Worm (Caenorhabditis elegans): ENCODE results near the gene srsx-35.

The srsx-35 gene

DNA sequence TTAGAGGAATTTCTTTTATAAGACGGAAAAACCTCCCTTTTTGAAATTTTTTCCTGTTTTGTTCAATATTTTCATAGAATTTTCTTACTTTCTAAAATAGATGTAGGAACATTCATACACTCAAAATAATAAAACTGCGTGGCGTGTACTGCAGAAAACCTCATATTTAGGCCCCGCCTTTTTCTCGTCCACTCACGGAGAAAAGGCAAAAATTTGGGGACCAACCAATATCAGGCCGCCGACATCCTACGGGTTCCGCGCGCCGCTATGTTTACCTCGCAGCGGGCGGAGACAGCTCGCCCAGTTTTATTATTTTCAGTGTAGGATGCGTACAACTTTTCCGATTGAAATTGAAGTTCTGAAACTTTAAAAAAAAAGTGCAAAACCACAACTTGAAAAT is 17.6 kb downstream of the srsx-35 start:
- 0 out of 2 replicates have a peak, but pooled peaks have one; percentile 10 for TF ChIP-seq ekl-4 (GFP tag; IDR thresholded peaks at IDR 0.05)
- TF ChIP-seq attf-6 (GFP tag; IDR thresholded peaks at IDR 0.05): 0 out of 2 replicates have a peak, but pooled peaks have one; percentile 38
- peak; percentile 68 for TF ChIP-seq him-1 (tag; optimal IDR thresholded peaks at IDR 0.05)
- TF ChIP-seq snpc-1.1 (tag; optimal IDR thresholded peaks at IDR 0.05; ENCODE audit: insufficient read depth): peak; percentile 91
- TF ChIP-seq pbrm-1 (GFP tag; IDR thresholded peaks at IDR 0.05): peak; percentile 41
- TF ChIP-seq lsl-1 (GFP tag; optimal IDR thresholded peaks at IDR 0.05): peak; percentile 27
- TF ChIP-seq tbp1 (GFP tag; optimal IDR thresholded peaks at IDR 0.05): peak; percentile 55
- TF ChIP-seq hmg-1.2 (GFP tag; IDR thresholded peaks at IDR 0.05): peak; percentile 86
- peak; percentile 24 for TF ChIP-seq snpc-1.3 (tag; optimal IDR thresholded peaks at IDR 0.05; ENCODE audit: insufficient read depth)
- peak; percentile 64 for TF ChIP-seq snpc-3.4 (tag; optimal IDR thresholded peaks at IDR 0.05)
- peak; percentile 91 for TF ChIP-seq snpc-4 (GFP tag; optimal IDR thresholded peaks at IDR 0.05)
- peak; percentile 63 to 96 (median 92) for TF ChIP-seq snpc-4 (tag; optimal IDR thresholded peaks at IDR 0.05)
- peak; percentile 71 for TF ChIP-seq D2030.7 (GFP tag; IDR thresholded peaks at IDR 0.05)

DNA sequence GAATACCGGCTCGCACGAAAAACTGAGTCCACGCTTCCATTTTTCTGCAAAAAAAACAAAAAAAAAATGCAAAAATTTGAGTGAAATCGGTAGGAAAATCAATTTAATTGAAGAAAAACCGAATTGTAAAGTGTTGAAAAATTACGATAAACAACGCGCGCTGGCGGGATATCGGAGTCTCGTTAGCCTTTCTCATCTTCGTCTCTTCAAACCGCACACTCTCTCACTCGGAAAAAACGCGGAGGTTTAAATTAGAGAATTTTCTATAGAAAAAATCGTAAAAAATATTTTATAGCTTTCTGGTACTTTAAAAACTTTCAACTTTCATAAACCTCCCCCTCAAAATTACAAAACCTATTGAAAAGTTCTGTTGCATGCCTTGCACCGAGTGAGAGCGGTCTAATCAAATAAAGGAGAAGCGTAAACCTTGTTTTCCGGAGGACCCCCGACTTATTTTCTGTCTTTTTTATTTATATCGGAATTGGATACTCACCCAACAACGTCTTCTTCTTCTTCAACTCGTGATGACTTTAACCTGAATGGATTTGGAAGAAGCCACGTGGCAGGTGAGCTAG is 22.9 kb downstream of the srsx-35 start, which contains the start of the genes F53F8.5 and F53F8.6:
Gene F53F8.5 (minus strand): TSS at position 52 of the 575 bp plus-strand sequence.
Gene F53F8.6 (plus strand): TSS at position 230 of the 575 bp plus-strand sequence.
- TF ChIP-seq hrde-1 (tag; optimal IDR thresholded peaks at IDR 0.05; ENCODE audit: borderline replicate concordance) (no peak), zim-3 (tag; optimal IDR thresholded peaks at IDR 0.05) (no peak), nfyb-1 (GFP tag; IDR thresholded peaks at IDR 0.05) (no peak), let-607 (tag; optimal IDR thresholded peaks at IDR 0.05) (no peak), snpc-4 (GFP tag; optimal IDR thresholded peaks at IDR 0.05) (no peak), snpc-4 (tag; optimal IDR thresholded peaks at IDR 0.05) (no peak), F57C9.4 (tag; optimal IDR thresholded peaks at IDR 0.05) (no peak), akir-1 (GFP tag; optimal IDR thresholded peaks at IDR 0.05) (no peak), ceh-40 (GFP tag; IDR thresholded peaks at IDR 0.05) (no peak), B0336.3 (GFP tag; IDR thresholded peaks at IDR 0.05) (no peak), efl-1 (GFP tag; optimal IDR thresholded peaks at IDR 0.05) (peak; percentile 20), ekl-4 (GFP tag; IDR thresholded peaks at IDR 0.05) (no peak), C17E4.6 (GFP tag; IDR thresholded peaks at IDR 0.05) (no peak), K12H6.12 (tag; optimal IDR thresholded peaks at IDR 0.05) (no peak), bed-2 (GFP tag; IDR thresholded peaks at IDR 0.05) (no peak), snpc-1.3 (tag; optimal IDR thresholded peaks at IDR 0.05; ENCODE audit: insufficient read depth) (no peak), gei-17 (GFP tag; optimal IDR thresholded peaks at IDR 0.05) (no peak), bed-1 (GFP tag; IDR thresholded peaks at IDR 0.05) (no peak), mes-4 (tag; optimal IDR thresholded peaks at IDR 0.05) (no peak), B0019.2 (GFP tag; conservative IDR thresholded peaks at IDR 0.05) (no peak), nfya-2 (GFP tag; IDR thresholded peaks at IDR 0.05) (no peak), ztf-25 (GFP tag; IDR thresholded peaks at IDR 0.05) (no peak), tlf-1 (GFP tag; optimal IDR thresholded peaks at IDR 0.05) (no peak), F33H1.4 (GFP tag; IDR thresholded peaks at IDR 0.05) (no peak), F52B5.7 (tag; optimal IDR thresholded peaks at IDR 0.05) (no peak), fkh-3 (tag; optimal IDR thresholded peaks at IDR 0.05) (no peak), zfh-2 (GFP tag; conservative IDR thresholded peaks at IDR 0.05) (no peak), xnd-1 (tag; optimal IDR thresholded peaks at IDR 0.05) (no peak), Y95B8A.8 (GFP tag; IDR thresholded peaks at IDR 0.05) (no peak), cebp-1 (GFP tag; IDR thresholded peaks at IDR 0.05) (no peak), cebp-1 (tag; optimal IDR thresholded peaks at IDR 0.05) (peak; percentile 11), hlh-26 (GFP tag; conservative IDR thresholded peaks at IDR 0.05) (no peak), lag-1 (GFP tag; IDR thresholded peaks at IDR 0.05) (no peak), ceh-27 (GFP tag; optimal IDR thresholded peaks at IDR 0.05) (no peak), ceh-79 (tag; optimal IDR thresholded peaks at IDR 0.05) (no peak), repo-1 (tag; optimal IDR thresholded peaks at IDR 0.05) (no peak), aptf-2 (GFP tag; conservative IDR thresholded peaks at IDR 0.05) (no peak)
